Worm (Caenorhabditis elegans) whole organism, L4 larva: Measurements from ENCODE around the gene snb-7.

Experiments used
- F10B5.3 ChIP-seq: sonication (generic microtip); optimal IDR thresholded peaks from 2 replicates; lab custom pipeline; 2016; ENCODE audit warnings: mild to moderate bottlenecking, missing genetic modification characterization, missing compliant biosample characterization
- F26F4.8 ChIP-seq: fragments of 200-800 bp; sonication (Bioruptor generic); conservative IDR thresholded peaks from 2 replicates; pipeline ENCODE4 v1.3.6; 2022; ENCODE audit warnings: missing genetic modification characterization, missing compliant biosample characterization
- Y105C5A.15 ChIP-seq: fragments of 200-800 bp; sonication (Bioruptor generic); IDR thresholded peaks from 2 replicates; pipeline ENCODE4 v1.3.6; 2022; ENCODE audit warnings: missing genetic modification characterization, missing compliant biosample characterization
- Y48G9A.11 ChIP-seq: fragments of 200-800 bp; sonication (Bioruptor generic); IDR thresholded peaks from 2 replicates; pipeline ENCODE4 v1.3.6; 2022; ENCODE audit warnings: missing genetic modification reagents, missing genetic modification characterization, missing compliant biosample characterization
- Y5F2A.4 ChIP-seq: fragments of 200-800 bp; sonication (Bioruptor generic); optimal IDR thresholded peaks from 2 replicates; lab custom pipeline; 2018; ENCODE audit warnings: mild to moderate bottlenecking, missing genetic modification characterization, missing compliant biosample characterization
- ZK337.2 ChIP-seq: fragments of 200-800 bp; sonication (Bioruptor generic); IDR thresholded peaks from 2 replicates; pipeline ENCODE4 v1.3.6; 2022; ENCODE audit warnings: missing genetic modification reagents, missing genetic modification characterization, missing compliant biosample characterization
- aha-1 ChIP-seq: fragments of 150-350 bp; peaks from one replicate; lab custom pipeline; 2014; ENCODE audit warnings: missing biosample characterization, missing genetic modification characterization
- arid-1 ChIP-seq: fragments of 200-800 bp; sonication (Bioruptor generic); conservative IDR thresholded peaks from 2 replicates; pipeline ENCODE4 v1.3.6; 2022; ENCODE audit warnings: missing genetic modification reagents, missing genetic modification characterization, missing compliant biosample characterization
- egl-27 ChIP-seq: sonication (generic microtip); optimal IDR thresholded peaks from 3 replicates; lab custom pipeline; 2017; ENCODE audit warnings: missing biosample characterization, missing genetic modification reagents, missing genetic modification characterization
- fkh-10 ChIP-seq: fragments of 150-350 bp; optimal IDR thresholded peaks from 2 replicates; lab custom pipeline; 2014; ENCODE audit warnings: missing biosample characterization, missing genetic modification reagents, missing genetic modification characterization
- gei-8 ChIP-seq: fragments of 200-800 bp; sonication (Bioruptor generic); optimal IDR thresholded peaks from 2 replicates; lab custom pipeline; 2018; ENCODE audit warnings: mild to moderate bottlenecking, missing genetic modification characterization, missing compliant biosample characterization
- jun-1 ChIP-seq: fragments of 150-350 bp; optimal IDR thresholded peaks from 2 replicates; lab custom pipeline; 2014; ENCODE audit warnings: missing biosample characterization, missing genetic modification reagents, missing genetic modification characterization
- mdl-1 ChIP-seq, 2 experiments: fragments of 150-350 bp in 1 of 2; sonication (generic microtip) in 1 of 2; optimal IDR thresholded peaks; 2 replicates each; lab custom pipeline; 2014 to 2017; ENCODE audit warnings: missing biosample characterization in 2 of 2, missing genetic modification characterization in 2 of 2
- mdt-29 ChIP-seq: fragments of 200-800 bp; sonication (Bioruptor generic); IDR thresholded peaks from 2 replicates; pipeline ENCODE4 v1.3.6; 2022; ENCODE audit warnings: missing genetic modification reagents, missing genetic modification characterization, missing compliant biosample characterization
- mes-2 ChIP-seq: sonication (generic microtip); optimal IDR thresholded peaks from 2 replicates; lab custom pipeline; 2016; ENCODE audit warnings: missing genotype, mild to moderate bottlenecking, missing genetic modification characterization, missing compliant biosample characterization; ENCODE audit not compliant: poor library complexity, severe bottlenecking
- mxl-2 ChIP-seq: fragments of 200-800 bp; sonication (Bioruptor generic); conservative IDR thresholded peaks from 2 replicates; pipeline ENCODE4 v1.3.6; 2022; ENCODE audit warnings: missing genetic modification reagents, missing genetic modification characterization, missing compliant biosample characterization
- nhr-11 ChIP-seq: fragments of 150-350 bp; optimal IDR thresholded peaks from 2 replicates; lab custom pipeline; 2014; ENCODE audit warnings: missing biosample characterization, missing genetic modification characterization
- nhr-111 ChIP-seq: fragments of 200-800 bp; sonication (Bioruptor generic); optimal IDR thresholded peaks from 2 replicates; lab custom pipeline; 2018; ENCODE audit warnings: mild to moderate bottlenecking, missing genetic modification characterization, missing compliant biosample characterization
- nhr-28 ChIP-seq: fragments of 150-350 bp; optimal IDR thresholded peaks from 2 replicates; lab custom pipeline; 2014; ENCODE audit warnings: missing biosample characterization, missing genetic modification characterization
- nhr-42 ChIP-seq: fragments of 200-800 bp; sonication (Bioruptor generic); IDR thresholded peaks from 2 replicates; pipeline ENCODE4 v1.3.6; 2022; ENCODE audit warnings: missing genetic modification characterization, missing compliant biosample characterization
- nhr-48 ChIP-seq: sonication (generic microtip); optimal IDR thresholded peaks from 2 replicates; lab custom pipeline; 2016; ENCODE audit warnings: mild to moderate bottlenecking, missing genetic modification characterization, missing compliant biosample characterization
- nhr-6 ChIP-seq: fragments of 150-350 bp; optimal IDR thresholded peaks from 2 replicates; lab custom pipeline; 2014; ENCODE audit warnings: missing biosample characterization, missing genetic modification characterization
- nhr-76 ChIP-seq: fragments of 150-350 bp; optimal IDR thresholded peaks from 2 replicates; lab custom pipeline; 2014; ENCODE audit warnings: missing biosample characterization, missing genetic modification characterization
- sdz-12 ChIP-seq: fragments of 200-800 bp; sonication (Bioruptor generic); optimal IDR thresholded peaks from 2 replicates; lab custom pipeline; 2018; ENCODE audit warnings: mild to moderate bottlenecking, missing genetic modification characterization, missing compliant biosample characterization
- set-16 ChIP-seq: fragments of 200-800 bp; sonication (Bioruptor generic); IDR thresholded peaks from 2 replicates; pipeline ENCODE4 v1.3.6; 2022; ENCODE audit warnings: missing genetic modification reagents, missing genetic modification characterization, missing compliant biosample characterization
- skn-1 ChIP-seq: fragments of 150-350 bp; optimal IDR thresholded peaks from 2 replicates; lab custom pipeline; 2014; ENCODE audit warnings: missing biosample characterization, missing genetic modification characterization
- snpc-4 ChIP-seq: fragments of 150-350 bp; optimal IDR thresholded peaks from 2 replicates; lab custom pipeline; 2014; ENCODE audit warnings: missing biosample characterization, missing genetic modification characterization
- unc-62 ChIP-seq, 3 experiments: fragments of 150-350 bp in 1 of 3; sonication (generic microtip); optimal IDR thresholded peaks in 2 of 3; peaks in 1 of 3; 1 replicate in 1 of 3; 2 replicates in 2 of 3; lab custom pipeline; 2014 to 2017; ENCODE audit warnings: missing biosample characterization in 3 of 3, missing genetic modification characterization in 3 of 3, missing genetic modification reagents in 3 of 3, missing genotype in 1 of 3
- zag-1 ChIP-seq: fragments of 150-350 bp; optimal IDR thresholded peaks from 2 replicates; lab custom pipeline; 2014; ENCODE audit warnings: missing biosample characterization, missing genetic modification characterization
- zip-11 ChIP-seq: fragments of 200-800 bp; sonication (Bioruptor generic); IDR thresholded peaks from 2 replicates; pipeline ENCODE4 v1.3.6; 2022; ENCODE audit warnings: missing genetic modification characterization, missing compliant biosample characterization
- ztf-7 ChIP-seq: fragments of 150-350 bp; optimal IDR thresholded peaks from 2 replicates; lab custom pipeline; 2014; ENCODE audit warnings: missing biosample characterization, missing genetic modification characterization

Gene snb-7

DNA sequence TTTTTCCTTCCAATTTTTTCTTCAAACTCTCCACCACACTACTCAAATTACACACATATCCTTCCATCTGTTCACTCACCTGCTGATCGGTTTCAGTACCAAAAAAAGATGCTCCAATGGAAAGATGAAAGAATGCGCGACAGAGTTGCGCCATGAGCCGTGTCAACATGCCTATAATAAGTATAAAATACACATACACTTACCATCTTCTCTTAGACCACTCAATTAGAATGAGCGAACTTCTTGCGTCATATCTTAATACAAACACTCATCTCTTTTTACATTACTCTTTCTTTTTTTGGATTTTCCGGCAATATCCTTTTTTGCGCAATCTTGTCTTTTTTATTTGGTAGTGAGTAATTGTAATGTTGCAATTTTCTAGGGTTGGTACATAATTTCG is 23.0 kb upstream of the snb-7 start (continued):
- no peak for TF ChIP-seq F26F4.8 (GFP tag; lab: Robert Waterston, UW)
- TF ChIP-seq aha-1 (tag; lab: Kevin White, UChicago) = peak; percentile 67
- no peak for TF ChIP-seq mdt-29 (GFP tag; lab: Robert Waterston, UW)
- TF ChIP-seq, all 104 proteins: peak for 2

- no peak for TF ChIP-seq nhr-48
- TF ChIP-seq Y5F2A.4 (GFP tag; lab: Kevin White, UChicago) = no peak
These were observed 20.4 kb upstream of the snb-7 start for ce11 chrIV:12540242-12540641.

DNA sequence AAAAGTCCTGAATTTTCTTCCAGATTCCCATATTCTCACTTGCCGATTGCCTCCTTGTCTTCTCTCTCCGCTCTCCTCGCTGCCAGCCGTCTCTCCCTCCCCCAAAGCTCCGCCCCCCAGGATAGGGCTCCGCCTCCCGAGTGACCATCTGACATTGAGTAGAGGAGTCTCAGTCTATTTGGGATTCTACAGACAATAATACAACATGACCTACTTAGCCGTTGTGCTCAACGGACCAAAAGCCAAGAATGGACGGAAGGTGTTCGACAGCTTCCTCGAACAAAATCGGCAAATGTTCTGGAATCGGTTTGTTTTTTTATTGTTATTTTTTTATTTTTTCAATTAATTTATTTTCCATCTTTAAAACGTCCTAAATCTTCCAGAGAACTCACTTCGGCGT is 18.7 kb upstream of the snb-7 start, which contains the start of gene ham-1:
TSS of gene ham-1 (plus strand) at position 173 of the 400 bp plus-strand sequence.
- TF ChIP-seq nhr-11 (tag; lab: Kevin White, UChicago) = no peak
- TF ChIP-seq unc-62 (GFP tag; optimal IDR thresholded peaks at IDR 0.05 in 1 of 2; lab: Kevin White, UChicago) = peak in 1 of 2 experiments; percentile 90
- TF ChIP-seq unc-62 (tag; optimal IDR thresholded peaks at IDR 0.05; lab: Kevin White, UChicago) = no peak

DNA sequence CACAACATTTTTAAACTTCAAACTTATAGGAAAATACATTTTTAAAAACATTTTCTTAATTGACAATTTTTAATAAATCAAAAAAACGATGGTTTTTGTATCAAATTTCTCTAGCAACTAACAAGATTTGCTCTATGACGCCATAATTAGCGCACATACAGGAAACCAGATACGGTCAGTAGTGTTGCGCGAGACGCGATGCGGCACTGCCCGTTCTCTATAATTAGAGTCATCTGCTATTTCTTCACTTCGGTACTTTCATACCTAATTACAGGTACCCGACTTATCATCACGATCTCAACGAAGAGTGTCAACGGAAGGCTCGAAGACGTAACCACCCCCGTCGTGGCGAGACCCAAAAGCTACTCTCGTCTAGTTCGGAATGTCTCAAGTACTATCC is 16.0 kb upstream of the snb-7 start:
- TF ChIP-seq ZK337.2 (no peak), mdl-1 (tag; optimal IDR thresholded peaks at IDR 0.05; lab: Kevin White, UChicago) (no peak), Y5F2A.4 (GFP tag; lab: Kevin White, UChicago) (no peak), jun-1 (tag; lab: Kevin White, UChicago) (no peak), aha-1 (tag; lab: Kevin White, UChicago) (no peak), zag-1 (tag; lab: Kevin White, UChicago) (no peak), unc-62 (GFP tag; optimal IDR thresholded peaks at IDR 0.05 in 1 of 2; lab: Kevin White, UChicago) (peak in 1 of 2 experiments; percentile 64), unc-62 (tag; optimal IDR thresholded peaks at IDR 0.05; lab: Kevin White, UChicago) (no peak)

DNA sequence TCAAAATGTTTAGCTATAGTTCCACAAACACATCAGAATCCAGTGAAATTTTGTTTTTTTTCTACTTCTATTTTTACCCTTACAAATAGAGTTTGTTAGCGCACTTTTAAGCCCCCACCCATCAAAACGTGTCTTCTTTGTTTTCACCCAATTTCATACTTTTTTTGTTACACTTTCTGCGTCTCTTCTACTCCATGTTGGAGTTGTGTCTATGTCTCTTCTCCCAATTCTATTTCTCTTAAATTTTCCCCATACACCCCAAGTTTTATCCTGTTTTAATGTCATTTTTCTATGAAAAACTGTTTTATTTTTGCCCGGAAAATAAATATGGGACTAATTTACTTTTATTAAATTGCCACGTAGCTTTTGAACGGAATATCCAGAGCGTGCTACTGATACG is 15.3 kb upstream of the snb-7 start:
- no peak for TF ChIP-seq arid-1
- no peak for TF ChIP-seq gei-8 (GFP tag; lab: Kevin White, UChicago)
- no peak for TF ChIP-seq zip-11 (GFP tag; lab: Robert Waterston, UW)
- no peak for TF ChIP-seq mxl-2 (GFP tag; lab: Robert Waterston, UW)
- no peak for TF ChIP-seq nhr-6 (tag; lab: Kevin White, UChicago)
- TF ChIP-seq nhr-42 (GFP tag; lab: Robert Waterston, UW) = no peak
- TF ChIP-seq F10B5.3 (tag; lab: Kevin White, UChicago) = no peak
- TF ChIP-seq mes-2 = peak; percentile 27

ce11 chrIV:12545902-12546301 is 14.8 kb upstream of the snb-7 start:
- TF ChIP-seq nhr-76 (tag; lab: Kevin White, UChicago) = no peak

ce11 chrIV:12547824-12548223 is 12.8 kb upstream of the snb-7 start, which contains the start of gene ipmk-1:
Gene ipmk-1 (plus strand): TSS chrIV:12548124.
- TF ChIP-seq egl-27 = no peak
- no peak for TF ChIP-seq fkh-10 (GFP tag; lab: Kevin White, UChicago)
- TF ChIP-seq nhr-111 (GFP tag; lab: Kevin White, UChicago) = no peak
- TF ChIP-seq sdz-12 (GFP tag; lab: Kevin White, UChicago) = no peak
- no peak for TF ChIP-seq mdl-1 (tag; optimal IDR thresholded peaks at IDR 0.05; lab: Kevin White, UChicago)
- TF ChIP-seq Y48G9A.11 (GFP tag; lab: Robert Waterston, UW) = no peak
- no peak for TF ChIP-seq ztf-7 (tag; lab: Kevin White, UChicago)
- TF ChIP-seq nhr-28 (tag; lab: Kevin White, UChicago) = no peak
- TF ChIP-seq Y105C5A.15 (GFP tag; lab: Robert Waterston, UW) = no peak
- no peak for TF ChIP-seq snpc-4 (tag; lab: Kevin White, UChicago)
- no peak for TF ChIP-seq set-16 (GFP tag; lab: Robert Waterston, UW)
- no peak for TF ChIP-seq skn-1 (tag; lab: Kevin White, UChicago)
